Fruit fly (Drosophila melanogaster) whole organism: ENCODE data around the gene sn.

Experiments used
- CG8478 ChIP-seq: fragments of >200 bp; optimal IDR thresholded peaks from 2 replicates; lab custom pipeline; 2018; ENCODE audit warnings: inconsistent platforms
- Dll ChIP-seq: fragments of >200 bp; optimal IDR thresholded peaks from 2 replicates; lab custom pipeline; 2017
- EcR ChIP-seq, 2 experiments: fragments of >200 bp; optimal IDR thresholded peaks; 2 replicates each; lab custom pipeline; 2017; ENCODE audit warnings: missing biosample characterization in 2 of 2, missing genetic modification characterization in 2 of 2, missing genetic modification reagents in 2 of 2
- pan ChIP-seq: fragments of >200 bp; optimal IDR thresholded peaks from 2 replicates; lab custom pipeline; 2017
- psq ChIP-seq: fragments of >200 bp; optimal IDR thresholded peaks from 2 replicates; lab custom pipeline; 2017
- usp ChIP-seq: fragments of >200 bp; optimal IDR thresholded peaks from 2 replicates; lab custom pipeline; 2017; ENCODE audit warnings: missing biosample characterization, missing genetic modification characterization, mixed read lengths

Gene sn

dm6 chrX:7986551-7986950 lies 22.7 kb downstream of the sn start:
- TF ChIP-seq EcR (GFP tag; optimal IDR thresholded peaks at IDR 0.05; lab: Kevin White, UChicago) (no peak), CG8478 (lab: Kevin White, UChicago) (no peak), psq (lab: Kevin White, UChicago) (no peak), usp (GFP tag; lab: Kevin White, UChicago) (no peak), pan (no peak), Dll (lab: Kevin White, UChicago) (no peak)

dm6 chrX:7995171-7995747 lies 31.4 kb downstream of the sn start, which contains the start of gene Tbh:
TSS of gene Tbh (plus strand) at chrX:7995697.
- TF ChIP-seq psq (lab: Kevin White, UChicago) (no peak), CG8478 (lab: Kevin White, UChicago) (no peak), EcR (GFP tag; optimal IDR thresholded peaks at IDR 0.05; lab: Kevin White, UChicago) (no peak), Dll (lab: Kevin White, UChicago) (no peak), pan (no peak), usp (GFP tag; lab: Kevin White, UChicago) (no peak)

- TF ChIP-seq usp (GFP tag; lab: Kevin White, UChicago) (no peak), psq (lab: Kevin White, UChicago) (no peak), EcR (GFP tag; optimal IDR thresholded peaks at IDR 0.05; lab: Kevin White, UChicago) (no peak), CG8478 (lab: Kevin White, UChicago) (no peak), Dll (lab: Kevin White, UChicago) (no peak), pan (no peak)
Observed at dm6 chrX:8021245-8021644, 57.4 kb downstream of the sn start, which contains the start of gene CG15333. TSS of gene CG15333 (minus strand) at chrX:8021345.
